Fruit fly (Drosophila melanogaster): ENCODE results near the gene LSm-4.
A peak's percentile ranks its signal among the peaks of the same experiment; 100 is the strongest.

LSm-4 gene

dm6 chr2L:10426534-10427048 lies 21.6 kb upstream of the LSm-4 start, which contains the start of the genes SmB and KdelR (continued):
- TF ChIP-seq yki (optimal IDR thresholded peaks at IDR 0.05) (no peak), Fer3 (tag; optimal IDR thresholded peaks at IDR 0.05) (no peak), corto (GFP tag; optimal IDR thresholded peaks at IDR 0.05) (no peak), CG12071 (GFP tag; optimal IDR thresholded peaks at IDR 0.05) (no peak), Hr78 (GFP tag; optimal IDR thresholded peaks at IDR 0.05) (no peak), CG10959 (GFP tag; IDR thresholded peaks at IDR 0.05) (no peak), CG6175 (GFP tag; IDR thresholded peaks at IDR 0.05) (no peak), pb (GFP tag; optimal IDR thresholded peaks at IDR 0.05) (no peak), Bteb2 (GFP tag; optimal IDR thresholded peaks at IDR 0.05) (no peak), danr (GFP tag; IDR thresholded peaks at IDR 0.05) (no peak), CG30431 (GFP tag; optimal IDR thresholded peaks at IDR 0.05) (no peak), CG18599 (GFP tag; optimal IDR thresholded peaks at IDR 0.05) (no peak), Elba2 (GFP tag; optimal IDR thresholded peaks at IDR 0.05) (peak; percentile 26), CG2712 (tag; optimal IDR thresholded peaks at IDR 0.05) (peak; percentile 61), CG4282 (GFP tag; optimal IDR thresholded peaks at IDR 0.05) (no peak), CG10462 (GFP tag; optimal IDR thresholded peaks at IDR 0.05) (no peak), CG17912 (GFP tag; optimal IDR thresholded peaks at IDR 0.05) (no peak), Poxn (GFP tag; IDR thresholded peaks at IDR 0.05) (no peak), CG8359 (GFP tag; optimal IDR thresholded peaks at IDR 0.05; ENCODE audit: borderline replicate concordance) (no peak), CG14860 (GFP tag; IDR thresholded peaks at IDR 0.05; ENCODE audit: partially characterized antibody) (peak; percentile 90), peb (GFP tag; IDR thresholded peaks at IDR 0.05) (no peak), YL-1 (GFP tag; optimal IDR thresholded peaks at IDR 0.05) (peak; percentile 89), bbx (GFP tag; IDR thresholded peaks at IDR 0.05; ENCODE audit: partially characterized antibody) (peak; percentile 66), D (optimal IDR thresholded peaks at IDR 0.05) (no peak), D (GFP tag; optimal IDR thresholded peaks at IDR 0.05) (no peak), CG10654 (GFP tag; optimal IDR thresholded peaks at IDR 0.05) (no peak), pho (GFP tag; optimal IDR thresholded peaks at IDR 0.05) (no peak), unpg (GFP tag; optimal IDR thresholded peaks at IDR 0.05) (no peak), Dip2 (GFP tag; IDR thresholded peaks at IDR 0.05) (no peak), CG2889 (GFP tag; IDR thresholded peaks at IDR 0.05) (no peak), Drgx (GFP tag; IDR thresholded peaks at IDR 0.05) (no peak), wor (GFP tag; IDR thresholded peaks at IDR 0.05) (no peak), CG13624 (GFP tag; optimal IDR thresholded peaks at IDR 0.05) (peak; percentile 33), CG7372 (GFP tag; IDR thresholded peaks at IDR 0.05) (no peak), HLH3B (GFP tag; IDR thresholded peaks at IDR 0.05) (no peak), bsh (GFP tag; optimal IDR thresholded peaks at IDR 0.05) (peak in 1 of 2 experiments; percentile 1), CG4820 (GFP tag; optimal IDR thresholded peaks at IDR 0.05) (no peak), dmrt99B (tag; optimal IDR thresholded peaks at IDR 0.05) (no peak), btn (GFP tag; optimal IDR thresholded peaks at IDR 0.05) (no peak), CkIIα-i1 (GFP tag; IDR thresholded peaks at IDR 0.05) (no peak), CG14014 (GFP tag; IDR thresholded peaks at IDR 0.05) (no peak), chif (GFP tag; optimal IDR thresholded peaks at IDR 0.05) (no peak), CG16863 (GFP tag; optimal IDR thresholded peaks at IDR 0.05) (no peak), Bgb (GFP tag; IDR thresholded peaks at IDR 0.05; ENCODE audit: partially characterized antibody) (peak; percentile 80), CG11247 (GFP tag; IDR thresholded peaks at IDR 0.05) (no peak), CG9876 (GFP tag; optimal IDR thresholded peaks at IDR 0.05) (no peak), CG11696 (GFP tag; IDR thresholded peaks at IDR 0.05) (no peak), CG9797 (GFP tag; optimal IDR thresholded peaks at IDR 0.05) (peak; percentile 56), ash1 (GFP tag; optimal IDR thresholded peaks at IDR 0.05) (no peak), Trl (optimal IDR thresholded peaks at IDR 0.05) (no peak), Trl (GFP tag; optimal IDR thresholded peaks at IDR 0.05) (peak; percentile 24), Mrtf (GFP tag; IDR thresholded peaks at IDR 0.05) (no peak), dysf (GFP tag; IDR thresholded peaks at IDR 0.05) (no peak)

Measured in whole organism, embryonic.